Fruit fly (Drosophila melanogaster) whole organism, embryonic: ENCODE data around the gene Rok.

Source experiments
- Antp ChIP-seq: fragments of 200-800 bp; sonication (Bioruptor generic); optimal IDR thresholded peaks from 3 replicates; lab custom pipeline; 2016; ENCODE audit warnings: missing biosample characterization, missing genetic modification characterization
- B-H1 ChIP-seq: fragments of 200-800 bp; sonication (Bioruptor generic); IDR thresholded peaks from 3 replicates; pipeline ENCODE4 v1.3.6; 2022; ENCODE audit warnings: missing biosample characterization, missing genetic modification characterization
- Bdp1 ChIP-seq: fragments of 200-800 bp; sonication (Bioruptor generic); optimal IDR thresholded peaks from 3 replicates; lab custom pipeline; 2016; ENCODE audit warnings: missing biosample characterization, missing genetic modification characterization
- Blimp-1 ChIP-seq: fragments of 200-800 bp; sonication (Bioruptor generic); optimal IDR thresholded peaks from 3 replicates; lab custom pipeline; 2018; ENCODE audit warnings: missing biosample characterization, missing genetic modification characterization, mild to moderate bottlenecking, moderate library complexity, missing genetic modification reagents
- CG10321 ChIP-seq: fragments of 200-800 bp; sonication (Bioruptor generic); IDR thresholded peaks from 2 replicates; pipeline ENCODE4 v1.3.6; 2022; ENCODE audit warnings: missing biosample characterization, missing genetic modification characterization
- CG11247 ChIP-seq: fragments of 200-800 bp; sonication (Bioruptor generic); IDR thresholded peaks from 2 replicates; pipeline ENCODE4 v1.3.6; 2022; ENCODE audit warnings: missing biosample characterization, missing genetic modification characterization
- CG12236 ChIP-seq: fragments of 200-800 bp; sonication (Bioruptor generic); optimal IDR thresholded peaks from 2 replicates; lab custom pipeline; 2016; ENCODE audit warnings: missing biosample characterization, missing genetic modification characterization
- CG12391 ChIP-seq: fragments of 200-800 bp; sonication (Bioruptor generic); optimal IDR thresholded peaks from 3 replicates; lab custom pipeline; 2018; ENCODE audit warnings: missing biosample characterization, mild to moderate bottlenecking, missing genetic modification characterization, moderate library complexity
- CG12744 ChIP-seq: fragments of 200-800 bp; sonication (Bioruptor generic); optimal IDR thresholded peaks from 2 replicates; lab custom pipeline; 2016; ENCODE audit warnings: missing biosample characterization, missing genetic modification characterization
- CG13424 ChIP-seq: fragments of 200-800 bp; sonication (Bioruptor generic); optimal IDR thresholded peaks from 2 replicates; lab custom pipeline; 2019; ENCODE audit warnings: missing biosample characterization, mild to moderate bottlenecking, missing genetic modification characterization, moderate library complexity
- CG16813 ChIP-seq: fragments of 200-800 bp; sonication (Bioruptor generic); IDR thresholded peaks from 3 replicates; pipeline ENCODE4 v1.3.6; 2022; ENCODE audit warnings: missing biosample characterization, missing genetic modification characterization; ENCODE audit not compliant: partially characterized antibody
- CG18262 ChIP-seq: fragments of 200-800 bp; optimal IDR thresholded peaks from 3 replicates; lab custom pipeline; 2019; ENCODE audit warnings: missing biosample characterization, mild to moderate bottlenecking, missing genetic modification characterization, moderate library complexity
- CG2116 ChIP-seq: fragments of 200-800 bp; sonication (Bioruptor generic); optimal IDR thresholded peaks from 3 replicates; lab custom pipeline; 2018; ENCODE audit warnings: missing biosample characterization, mild to moderate bottlenecking, missing genetic modification characterization
- CG32532 ChIP-seq: fragments of 200-800 bp; sonication (Bioruptor generic); IDR thresholded peaks from 2 replicates; pipeline ENCODE4 v1.3.6; 2022; ENCODE audit warnings: missing biosample characterization, missing genetic modification characterization
- CG32772 ChIP-seq: fragments of 200-800 bp; sonication (Bioruptor generic); IDR thresholded peaks from 2 replicates; pipeline ENCODE4 v1.3.6; 2022; ENCODE audit warnings: missing biosample characterization, missing genetic modification characterization
- CG34422 ChIP-seq: fragments of 200-800 bp; sonication (Bioruptor generic); IDR thresholded peaks from 3 replicates; pipeline ENCODE4 v1.3.6; 2022; ENCODE audit warnings: missing biosample characterization, missing genetic modification characterization
- CG5180 ChIP-seq: fragments of 200-800 bp; sonication (Bioruptor generic); optimal IDR thresholded peaks from 3 replicates; lab custom pipeline; 2017; ENCODE audit warnings: missing biosample characterization, missing genetic modification characterization, mild to moderate bottlenecking, moderate library complexity, missing genetic modification reagents
- CG5245 ChIP-seq: fragments of 200-800 bp; sonication (Bioruptor generic); optimal IDR thresholded peaks from 3 replicates; lab custom pipeline; 2016; ENCODE audit warnings: missing biosample characterization, missing genetic modification characterization
- CG9797 ChIP-seq: fragments of 200-800 bp; sonication (Bioruptor generic); optimal IDR thresholded peaks from 3 replicates; lab custom pipeline; 2018; ENCODE audit warnings: missing biosample characterization, mild to moderate bottlenecking, missing genetic modification characterization
- Camta ChIP-seq: fragments of 200-800 bp; sonication (Bioruptor generic); optimal IDR thresholded peaks from 2 replicates; lab custom pipeline; 2016; ENCODE audit warnings: missing biosample characterization, missing genetic modification characterization
- Chrac-16 ChIP-seq: fragments of 200-800 bp; sonication (Bioruptor generic); optimal IDR thresholded peaks from 3 replicates; lab custom pipeline; 2016; ENCODE audit warnings: missing biosample characterization, missing genetic modification characterization
- Drgx ChIP-seq: fragments of 200-800 bp; sonication (Bioruptor generic); IDR thresholded peaks from 2 replicates; pipeline ENCODE4 v1.3.6; 2022; ENCODE audit warnings: missing biosample characterization, missing genetic modification characterization
- ERR ChIP-seq: fragments of 200-800 bp; sonication (Bioruptor generic); optimal IDR thresholded peaks from 2 replicates; lab custom pipeline; 2016; ENCODE audit warnings: missing biosample characterization, missing genetic modification characterization
- Ets97D ChIP-seq: fragments of 200-800 bp; sonication (Bioruptor generic); optimal IDR thresholded peaks from 3 replicates; lab custom pipeline; 2016; ENCODE audit warnings: missing biosample characterization, missing genetic modification characterization
- HmgD ChIP-seq: fragments of 200-800 bp; sonication (Bioruptor generic); optimal IDR thresholded peaks from 3 replicates; lab custom pipeline; 2016; ENCODE audit warnings: missing biosample characterization, missing genetic modification characterization
- MBD-R2 ChIP-seq: fragments of 200-800 bp; sonication (Bioruptor generic); IDR thresholded peaks from 2 replicates; pipeline ENCODE4 v1.3.6; 2022; ENCODE audit warnings: missing biosample characterization, missing genetic modification characterization
- Mrtf ChIP-seq: fragments of 200-800 bp; sonication (Bioruptor generic); IDR thresholded peaks from 3 replicates; pipeline ENCODE4 v1.3.6; 2022; ENCODE audit warnings: missing biosample characterization, missing genetic modification characterization
- Stat92E ChIP-seq, 3 experiments: fragments of >200 bp in 2 of 3; fragments of 200-800 bp in 1 of 3; sonication (Bioruptor generic) in 1 of 3; optimal IDR thresholded peaks; 2 replicates each; lab custom pipeline; 2017 to 2019; ENCODE audit warnings: missing biosample characterization in 3 of 3, missing genetic modification characterization in 3 of 3, mild to moderate bottlenecking in 1 of 3, moderate library complexity in 1 of 3
- ara ChIP-seq: fragments of 200-800 bp; sonication (Bioruptor generic); IDR thresholded peaks from 2 replicates; pipeline ENCODE4 v1.3.6; 2022; ENCODE audit warnings: missing biosample characterization, missing genetic modification characterization
- bbx ChIP-seq: fragments of 200-800 bp; sonication (Bioruptor generic); IDR thresholded peaks from 2 replicates; pipeline ENCODE4 v1.3.6; 2022; ENCODE audit warnings: missing biosample characterization, missing genetic modification characterization; ENCODE audit not compliant: partially characterized antibody
- dan ChIP-seq: fragments of 200-800 bp; sonication (Bioruptor generic); IDR thresholded peaks from 2 replicates; pipeline ENCODE4 v1.3.6; 2022; ENCODE audit warnings: missing biosample characterization, missing genetic modification characterization
- dm ChIP-seq: fragments of 200-800 bp; sonication (Bioruptor generic); optimal IDR thresholded peaks from 3 replicates; lab custom pipeline; 2016; ENCODE audit warnings: missing biosample characterization, missing genetic modification characterization
- emc ChIP-seq: fragments of 200-800 bp; sonication (Bioruptor generic); optimal IDR thresholded peaks from 2 replicates; lab custom pipeline; 2016; ENCODE audit warnings: missing biosample characterization, missing genetic modification characterization
- fd96Cb ChIP-seq: fragments of 200-800 bp; sonication (Bioruptor generic); optimal IDR thresholded peaks from 2 replicates; lab custom pipeline; 2018; ENCODE audit warnings: missing biosample characterization, mild to moderate bottlenecking, missing genetic modification characterization, moderate library complexity
- jigr1 ChIP-seq: fragments of 200-800 bp; sonication (Bioruptor generic); IDR thresholded peaks from 3 replicates; pipeline ENCODE4 v1.3.6; 2022; ENCODE audit warnings: missing biosample characterization, missing genetic modification characterization
- maf-S ChIP-seq: fragments of 200-800 bp; sonication (Bioruptor generic); optimal IDR thresholded peaks from 2 replicates; lab custom pipeline; 2016; ENCODE audit warnings: missing biosample characterization, missing genetic modification characterization
- mld ChIP-seq: fragments of 200-800 bp; sonication (Bioruptor generic); IDR thresholded peaks from 3 replicates; pipeline ENCODE4 v1.3.6; 2022; ENCODE audit warnings: missing biosample characterization, missing genetic modification characterization; ENCODE audit not compliant: partially characterized antibody
- nau ChIP-seq: fragments of 200-800 bp; sonication (Bioruptor generic); optimal IDR thresholded peaks from 3 replicates; lab custom pipeline; 2017; ENCODE audit warnings: missing biosample characterization, mild to moderate bottlenecking, missing genetic modification characterization, missing genetic modification reagents
- nmo ChIP-seq: fragments of 200-800 bp; sonication (Bioruptor generic); optimal IDR thresholded peaks from 2 replicates; lab custom pipeline; 2018; ENCODE audit warnings: missing biosample characterization, mild to moderate bottlenecking, missing genetic modification characterization, moderate library complexity
- org-1 ChIP-seq: fragments of 200-800 bp; sonication (Bioruptor generic); optimal IDR thresholded peaks from 2 replicates; lab custom pipeline; 2017; ENCODE audit warnings: missing biosample characterization, missing genetic modification characterization
- pan ChIP-seq, 4 experiments: fragments of >200 bp in 3 of 4; fragments of 200-800 bp in 1 of 4; sonication (Bioruptor generic) in 1 of 4; optimal IDR thresholded peaks in 3 of 4; IDR thresholded peaks in 1 of 4; 2 replicates each; pipeline versions ENCODE4 v1.3.6 to Lab custom; 2017 to 2022; ENCODE audit warnings: missing biosample characterization in 2 of 4, missing genetic modification characterization in 2 of 4, mixed read lengths in 1 of 4
- pum ChIP-seq: fragments of 200-800 bp; sonication (Bioruptor generic); optimal IDR thresholded peaks from 2 replicates; lab custom pipeline; 2016; ENCODE audit warnings: missing biosample characterization, missing genetic modification characterization
- sob ChIP-seq: fragments of 200-800 bp; sonication (Bioruptor generic); IDR thresholded peaks from 2 replicates; pipeline ENCODE4 v1.3.6; 2022; ENCODE audit warnings: missing biosample characterization, missing genetic modification characterization
- stc ChIP-seq: fragments of 200-800 bp; sonication (Bioruptor generic); IDR thresholded peaks from 2 replicates; pipeline ENCODE4 v1.3.6; 2022; ENCODE audit warnings: missing biosample characterization, missing genetic modification characterization
- sug ChIP-seq: fragments of 200-800 bp; optimal IDR thresholded peaks from 2 replicates; lab custom pipeline; 2019; ENCODE audit warnings: missing biosample characterization, mild to moderate bottlenecking, missing genetic modification characterization, moderate library complexity
- tna ChIP-seq: fragments of 200-800 bp; sonication (Bioruptor generic); IDR thresholded peaks from 2 replicates; pipeline ENCODE4 v1.3.6; 2022; ENCODE audit warnings: missing biosample characterization, missing genetic modification characterization; ENCODE audit not compliant: partially characterized antibody
- trh ChIP-seq: fragments of 200-800 bp; sonication (Bioruptor generic); optimal IDR thresholded peaks from 2 replicates; lab custom pipeline; 2016; ENCODE audit warnings: missing biosample characterization, missing genetic modification characterization
- tx ChIP-seq: fragments of 200-800 bp; sonication (Bioruptor generic); optimal IDR thresholded peaks from 2 replicates; lab custom pipeline; 2016; ENCODE audit warnings: missing biosample characterization, missing genetic modification characterization

Gene Rok

dm6 chrX:16640260-16641100 is 3.3 kb upstream of the Rok start, which contains the start of the genes SNRPG and mthl1 (continued):
- peak; percentile 88 for TF ChIP-seq Drgx (GFP tag; lab: Robert Waterston, UW)
- TF ChIP-seq pum (GFP tag; lab: Kevin White, UChicago): peak; percentile 85
- no peak for TF ChIP-seq CG12236 (GFP tag; lab: Kevin White, UChicago)
- TF ChIP-seq dan (GFP tag; lab: Robert Waterston, UW): peak; percentile 61; the same call in 1 of the 2 replicates
- TF ChIP-seq maf-S: peak; percentile 75
- peak; percentile 87 for TF ChIP-seq Chrac-16 (GFP tag; lab: Kevin White, UChicago)
- TF ChIP-seq CG12744 (GFP tag; lab: Kevin White, UChicago): peak; percentile 3
- peak; percentile 73 for TF ChIP-seq Antp (GFP tag; lab: Kevin White, UChicago)
- TF ChIP-seq emc (GFP tag; lab: Kevin White, UChicago): peak; percentile 70
- TF ChIP-seq CG34422 (GFP tag; lab: Robert Waterston, UW): peak; percentile 96
- peak; percentile 46; the same call in 1 of the 2 replicates for TF ChIP-seq tna (GFP tag; lab: Robert Waterston, UW)
- peak; percentile 95 for TF ChIP-seq Mrtf (GFP tag; lab: Robert Waterston, UW)
- peak; percentile 66 for TF ChIP-seq CG16813
- peak; percentile 69; the same call in 1 of the 2 replicates for TF ChIP-seq stc (GFP tag; lab: Robert Waterston, UW)
- TF ChIP-seq CG13424 (tag; lab: Kevin White, UChicago): peak; percentile 72
- TF ChIP-seq B-H1 (GFP tag; lab: Robert Waterston, UW): peak; percentile 88
- TF ChIP-seq CG2116 (GFP tag; lab: Kevin White, UChicago): peak; percentile 70
- TF ChIP-seq nmo (GFP tag; lab: Kevin White, UChicago): peak; percentile 57
- TF ChIP-seq bbx (GFP tag; lab: Robert Waterston, UW): peak; percentile 64
- peak; percentile 85 for TF ChIP-seq Ets97D
- peak; percentile 48 for TF ChIP-seq dm (GFP tag; lab: Kevin White, UChicago)
- TF ChIP-seq HmgD (GFP tag; lab: Kevin White, UChicago): peak; percentile 38
- peak; percentile 43 for TF ChIP-seq sug
- TF ChIP-seq Bdp1 (GFP tag; lab: Kevin White, UChicago): peak; percentile 70
- TF ChIP-seq Blimp-1 (GFP tag; lab: Kevin White, UChicago): peak; percentile 9
- TF ChIP-seq nau (GFP tag; lab: Kevin White, UChicago): no peak
- peak; percentile 92 for TF ChIP-seq jigr1 (GFP tag; lab: Robert Waterston, UW)
- peak; percentile 77 for TF ChIP-seq tx (GFP tag; lab: Kevin White, UChicago)
- TF ChIP-seq sob (GFP tag; lab: Robert Waterston, UW): peak; percentile 89
- TF ChIP-seq Stat92E (GFP tag; optimal IDR thresholded peaks at IDR 0.05; lab: Kevin White, UChicago): no peak
- peak; percentile 17 for TF ChIP-seq CG5180 (GFP tag; lab: Kevin White, UChicago)
- no peak for TF ChIP-seq CG10321 (GFP tag; lab: Robert Waterston, UW)
- TF ChIP-seq ERR (GFP tag; lab: Kevin White, UChicago): no peak
- TF ChIP-seq CG18262 (tag; lab: Kevin White, UChicago): peak; percentile 63
- TF ChIP-seq CG5245 (GFP tag; lab: Kevin White, UChicago): peak; percentile 57
- TF ChIP-seq org-1: peak; percentile 23
- peak; percentile 95 for TF ChIP-seq CG32772 (GFP tag; lab: Robert Waterston, UW)
- TF ChIP-seq fd96Cb (tag; lab: Kevin White, UChicago): peak; percentile 74
- TF ChIP-seq MBD-R2: peak; percentile 71
- TF ChIP-seq ara: peak; percentile 90
- peak; percentile 82 for TF ChIP-seq CG9797 (GFP tag; lab: Kevin White, UChicago)
- no peak for TF ChIP-seq mld (GFP tag; lab: Robert Waterston, UW)
- TF ChIP-seq pan (optimal IDR thresholded peaks at IDR 0.05; lab: Kevin White, UChicago): no peak
- TF ChIP-seq pan (GFP tag; optimal IDR thresholded peaks at IDR 0.05 in 1 of 2, IDR thresholded peaks at IDR 0.05 in 1 of 2): peak in 1 of 2 experiments; percentile 95
- TF ChIP-seq Camta (GFP tag; lab: Kevin White, UChicago): no peak
- peak; percentile 2 for TF ChIP-seq trh (GFP tag; lab: Kevin White, UChicago)
- TF ChIP-seq CG32532: peak; percentile 96
- TF ChIP-seq CG12391: peak; percentile 80
- peak; percentile 91 for TF ChIP-seq CG11247 (GFP tag; lab: Robert Waterston, UW)
